Fruit fly (Drosophila melanogaster): ENCODE results near the gene CG2256.

- TF ChIP-seq h (optimal IDR thresholded peaks at IDR 0.05) (no peak), psq (optimal IDR thresholded peaks at IDR 0.05) (no peak), insv (optimal IDR thresholded peaks at IDR 0.05) (no peak), ttk (optimal IDR thresholded peaks at IDR 0.05) (no peak), Sin3A (optimal IDR thresholded peaks at IDR 0.05) (no peak)
Observed at dm6 chrX:8113386-8114279, 26.6 kb upstream of the CG2256 start.

All from Kc167 (cell line).